Fruit fly (Drosophila melanogaster) whole organism, embryonic: ENCODE results near the gene yellow-e2.

Source experiments
- CG10462 ChIP-seq: fragments of 200-800 bp; sonication (Bioruptor generic); optimal IDR thresholded peaks from 2 replicates; lab custom pipeline; 2016; ENCODE audit warnings: missing biosample characterization, missing genetic modification characterization
- CG11093 ChIP-seq: fragments of 200-800 bp; sonication (Bioruptor generic); IDR thresholded peaks from 3 replicates; pipeline ENCODE4 v1.3.6; 2022; ENCODE audit warnings: missing biosample characterization, missing genetic modification characterization
- CG1233 ChIP-seq: fragments of 200-800 bp; sonication (Bioruptor generic); optimal IDR thresholded peaks from 4 replicates; lab custom pipeline; 2018; ENCODE audit warnings: missing biosample characterization, mild to moderate bottlenecking, missing genetic modification characterization
- CG12659 ChIP-seq: fragments of 200-800 bp; sonication (Bioruptor generic); optimal IDR thresholded peaks from 3 replicates; lab custom pipeline; 2017; ENCODE audit warnings: mild to moderate bottlenecking, missing biosample characterization, missing genetic modification reagents, missing genetic modification characterization
- CG13624 ChIP-seq: fragments of 200-800 bp; sonication (Bioruptor generic); optimal IDR thresholded peaks from 2 replicates; lab custom pipeline; 2016; ENCODE audit warnings: missing biosample characterization, missing genetic modification characterization
- CG14710 ChIP-seq: fragments of 200-800 bp; sonication (Bioruptor generic); optimal IDR thresholded peaks from 3 replicates; lab custom pipeline; 2019; ENCODE audit warnings: missing biosample characterization, mild to moderate bottlenecking, missing genetic modification characterization, moderate library complexity
- CG1529 ChIP-seq: fragments of 200-800 bp; sonication (Bioruptor generic); optimal IDR thresholded peaks from 3 replicates; lab custom pipeline; 2018; ENCODE audit warnings: missing biosample characterization, missing genetic modification characterization
- CG18599 ChIP-seq: fragments of 200-800 bp; sonication (Bioruptor generic); optimal IDR thresholded peaks from 3 replicates; lab custom pipeline; 2017; ENCODE audit warnings: missing biosample characterization, missing genetic modification characterization, mild to moderate bottlenecking, moderate library complexity, missing genetic modification reagents
- CG2116 ChIP-seq: fragments of 200-800 bp; sonication (Bioruptor generic); optimal IDR thresholded peaks from 3 replicates; lab custom pipeline; 2018; ENCODE audit warnings: missing biosample characterization, mild to moderate bottlenecking, missing genetic modification characterization
- CG2712 ChIP-seq: fragments of 200-800 bp; optimal IDR thresholded peaks from 3 replicates; lab custom pipeline; 2019; ENCODE audit warnings: missing biosample characterization, mild to moderate bottlenecking, missing genetic modification characterization, moderate library complexity
- CG31365 ChIP-seq: fragments of 200-800 bp; sonication (Bioruptor generic); optimal IDR thresholded peaks from 2 replicates; lab custom pipeline; 2018; ENCODE audit warnings: missing biosample characterization, mild to moderate bottlenecking, missing genetic modification characterization
- CG31388 ChIP-seq: fragments of 200-800 bp; sonication (Bioruptor generic); optimal IDR thresholded peaks from 2 replicates; lab custom pipeline; 2016; ENCODE audit warnings: missing biosample characterization, missing genetic modification characterization
- CG33557 ChIP-seq: fragments of 200-800 bp; sonication (Bioruptor generic); optimal IDR thresholded peaks from 2 replicates; lab custom pipeline; 2019; ENCODE audit warnings: missing biosample characterization, mild to moderate bottlenecking, missing genetic modification characterization, moderate library complexity
- CG34376 ChIP-seq: fragments of 200-800 bp; sonication (Bioruptor generic); optimal IDR thresholded peaks from 2 replicates; lab custom pipeline; 2018; ENCODE audit warnings: missing biosample characterization, mild to moderate bottlenecking, missing genetic modification characterization
- CG9609 ChIP-seq: fragments of 200-800 bp; sonication (Bioruptor generic); optimal IDR thresholded peaks from 3 replicates; lab custom pipeline; 2016; ENCODE audit warnings: missing biosample characterization, missing genetic modification characterization
- Dek ChIP-seq: fragments of 200-800 bp; sonication (Bioruptor generic); optimal IDR thresholded peaks from 3 replicates; lab custom pipeline; 2019; ENCODE audit warnings: missing biosample characterization, mild to moderate bottlenecking, missing genetic modification characterization, moderate library complexity
- GATAe ChIP-seq: fragments of 200-800 bp; sonication (Bioruptor generic); conservative IDR thresholded peaks from 2 replicates; pipeline ENCODE4 v1.3.6; 2022; ENCODE audit warnings: missing biosample characterization, missing genetic modification characterization
- HLH3B ChIP-seq: fragments of 200-800 bp; sonication (Bioruptor generic); IDR thresholded peaks from 2 replicates; pipeline ENCODE4 v1.3.6; 2022; ENCODE audit warnings: missing biosample characterization, missing genetic modification characterization
- NfI ChIP-seq: fragments of 200-800 bp; sonication (Bioruptor generic); optimal IDR thresholded peaks from 3 replicates; lab custom pipeline; 2018; ENCODE audit warnings: missing biosample characterization, mild to moderate bottlenecking, missing genetic modification characterization, moderate library complexity
- Oli ChIP-seq: fragments of 200-800 bp; sonication (Bioruptor generic); optimal IDR thresholded peaks from 2 replicates; lab custom pipeline; 2018; ENCODE audit warnings: missing biosample characterization, mild to moderate bottlenecking, missing genetic modification characterization, moderate library complexity
- Rx ChIP-seq: fragments of 200-800 bp; sonication (Bioruptor generic); IDR thresholded peaks from 2 replicates; pipeline ENCODE4 v1.3.6; 2022; ENCODE audit warnings: missing biosample characterization, missing genetic modification characterization
- Spps ChIP-seq: fragments of 200-800 bp; sonication (Bioruptor generic); optimal IDR thresholded peaks from 2 replicates; lab custom pipeline; 2018; ENCODE audit warnings: missing biosample characterization, mild to moderate bottlenecking, missing genetic modification characterization
- Ssrp ChIP-seq: fragments of 200-800 bp; sonication (Bioruptor generic); optimal IDR thresholded peaks from 2 replicates; lab custom pipeline; 2018; ENCODE audit warnings: missing biosample characterization, mild to moderate bottlenecking, missing genetic modification characterization, moderate library complexity
- ase ChIP-seq: fragments of 200-800 bp; sonication (Bioruptor generic); IDR thresholded peaks from 3 replicates; pipeline ENCODE4 v1.3.6; 2022; ENCODE audit warnings: missing biosample characterization, missing genetic modification characterization
- ash1 ChIP-seq: fragments of 200-800 bp; sonication (Bioruptor generic); optimal IDR thresholded peaks from 2 replicates; lab custom pipeline; 2018; ENCODE audit warnings: missing biosample characterization, mild to moderate bottlenecking, missing genetic modification characterization
- corto ChIP-seq: fragments of 200-800 bp; sonication (Bioruptor generic); optimal IDR thresholded peaks from 2 replicates; lab custom pipeline; 2016; ENCODE audit warnings: missing biosample characterization, mild to moderate bottlenecking, missing genetic modification characterization, moderate library complexity
- dmrt99B ChIP-seq: fragments of 200-800 bp; sonication (Bioruptor generic); optimal IDR thresholded peaks from 2 replicates; lab custom pipeline; 2018; ENCODE audit warnings: missing biosample characterization, mild to moderate bottlenecking, missing genetic modification characterization, moderate library complexity
- fd64A ChIP-seq: fragments of 200-800 bp; sonication (Bioruptor generic); optimal IDR thresholded peaks from 3 replicates; lab custom pipeline; 2018; ENCODE audit warnings: missing biosample characterization, mild to moderate bottlenecking, missing genetic modification characterization
- gcm2 ChIP-seq: fragments of 200-800 bp; sonication (Bioruptor generic); optimal IDR thresholded peaks from 2 replicates; lab custom pipeline; 2016; ENCODE audit warnings: missing biosample characterization, missing genetic modification characterization
- hth ChIP-seq: fragments of >200 bp; optimal IDR thresholded peaks from 2 replicates; lab custom pipeline; 2017; ENCODE audit warnings: inconsistent platforms
- insv ChIP-seq, 2 experiments: fragments of 200-800 bp; sonication (Bioruptor generic); optimal IDR thresholded peaks; 3 replicates each; lab custom pipeline; 2016 to 2018; ENCODE audit warnings: missing biosample characterization in 2 of 2, missing genetic modification characterization in 2 of 2
- jigr1 ChIP-seq: fragments of 200-800 bp; sonication (Bioruptor generic); IDR thresholded peaks from 3 replicates; pipeline ENCODE4 v1.3.6; 2022; ENCODE audit warnings: missing biosample characterization, missing genetic modification characterization
- jing ChIP-seq: fragments of 200-800 bp; sonication (Bioruptor generic); optimal IDR thresholded peaks from 2 replicates; lab custom pipeline; 2018; ENCODE audit warnings: missing biosample characterization, mild to moderate bottlenecking, missing genetic modification characterization
- klu ChIP-seq: fragments of 200-800 bp; sonication (Bioruptor generic); IDR thresholded peaks from 2 replicates; pipeline ENCODE4 v1.3.6; 2022; ENCODE audit warnings: missing biosample characterization, missing genetic modification characterization
- kni ChIP-seq: fragments of 200-800 bp; sonication (Bioruptor generic); optimal IDR thresholded peaks from 3 replicates; lab custom pipeline; 2017; ENCODE audit warnings: mild to moderate bottlenecking, missing biosample characterization, missing genetic modification reagents, missing genetic modification characterization
- lmd ChIP-seq: fragments of 200-800 bp; sonication (Bioruptor generic); IDR thresholded peaks from 2 replicates; pipeline ENCODE4 v1.3.6; 2022; ENCODE audit warnings: missing biosample characterization, missing genetic modification characterization
- lov ChIP-seq, 2 experiments: fragments of 200-800 bp in 1 of 2; fragments of >200 bp in 1 of 2; sonication (Bioruptor generic) in 1 of 2; IDR thresholded peaks in 1 of 2; optimal IDR thresholded peaks in 1 of 2; 2 replicates in 1 of 2; 3 replicates in 1 of 2; pipeline versions ENCODE4 v1.3.6 to Lab custom; 2017 to 2022; ENCODE audit warnings: missing biosample characterization in 1 of 2, missing genetic modification characterization in 1 of 2
- org-1 ChIP-seq: fragments of 200-800 bp; sonication (Bioruptor generic); optimal IDR thresholded peaks from 2 replicates; lab custom pipeline; 2017; ENCODE audit warnings: missing biosample characterization, missing genetic modification characterization
- prd ChIP-seq, 3 experiments: fragments of >200 bp in 2 of 3; fragments of 200-800 bp in 1 of 3; sonication (Bioruptor generic) in 1 of 3; optimal IDR thresholded peaks in 2 of 3; IDR thresholded peaks in 1 of 3; 2 replicates in 2 of 3; 3 replicates in 1 of 3; pipeline versions ENCODE4 v1.3.6 to Lab custom; 2017 to 2022; ENCODE audit warnings: missing biosample characterization in 1 of 3, missing genetic modification characterization in 1 of 3
- scrt ChIP-seq: fragments of 200-800 bp; sonication (Bioruptor generic); optimal IDR thresholded peaks from 2 replicates; lab custom pipeline; 2018; ENCODE audit warnings: missing biosample characterization, mild to moderate bottlenecking, missing genetic modification characterization, moderate library complexity
- sens-2 ChIP-seq: fragments of 200-800 bp; sonication (Bioruptor generic); IDR thresholded peaks from 2 replicates; pipeline ENCODE4 v1.3.6; 2022; ENCODE audit warnings: missing biosample characterization, missing genetic modification characterization
- seq ChIP-seq: fragments of 200-800 bp; sonication (Bioruptor generic); IDR thresholded peaks from 2 replicates; pipeline ENCODE4 v1.3.6; 2022; ENCODE audit warnings: missing biosample characterization, missing genetic modification characterization
- stc ChIP-seq: fragments of 200-800 bp; sonication (Bioruptor generic); IDR thresholded peaks from 2 replicates; pipeline ENCODE4 v1.3.6; 2022; ENCODE audit warnings: missing biosample characterization, missing genetic modification characterization
- sug ChIP-seq: fragments of 200-800 bp; optimal IDR thresholded peaks from 2 replicates; lab custom pipeline; 2019; ENCODE audit warnings: missing biosample characterization, mild to moderate bottlenecking, missing genetic modification characterization, moderate library complexity
- tgo ChIP-seq: fragments of 200-800 bp; sonication (Bioruptor generic); IDR thresholded peaks from 3 replicates; pipeline ENCODE4 v1.3.6; 2022; ENCODE audit warnings: missing biosample characterization, missing genetic modification characterization
- tna ChIP-seq: fragments of 200-800 bp; sonication (Bioruptor generic); IDR thresholded peaks from 2 replicates; pipeline ENCODE4 v1.3.6; 2022; ENCODE audit warnings: missing biosample characterization, missing genetic modification characterization; ENCODE audit not compliant: partially characterized antibody
- vvl ChIP-seq: fragments of 200-800 bp; sonication (Bioruptor generic); IDR thresholded peaks from 2 replicates; pipeline ENCODE4 v1.3.6; 2022; ENCODE audit warnings: missing biosample characterization, missing genetic modification characterization
- wor ChIP-seq: fragments of 200-800 bp; sonication (Bioruptor generic); IDR thresholded peaks from 2 replicates; pipeline ENCODE4 v1.3.6; 2022; ENCODE audit warnings: missing biosample characterization, missing genetic modification characterization
- zfh1 ChIP-seq: fragments of 200-800 bp; sonication (Bioruptor generic); IDR thresholded peaks from 3 replicates; pipeline ENCODE4 v1.3.6; 2022; ENCODE audit warnings: missing biosample characterization, missing genetic modification characterization

yellow-e2 gene

DNA sequence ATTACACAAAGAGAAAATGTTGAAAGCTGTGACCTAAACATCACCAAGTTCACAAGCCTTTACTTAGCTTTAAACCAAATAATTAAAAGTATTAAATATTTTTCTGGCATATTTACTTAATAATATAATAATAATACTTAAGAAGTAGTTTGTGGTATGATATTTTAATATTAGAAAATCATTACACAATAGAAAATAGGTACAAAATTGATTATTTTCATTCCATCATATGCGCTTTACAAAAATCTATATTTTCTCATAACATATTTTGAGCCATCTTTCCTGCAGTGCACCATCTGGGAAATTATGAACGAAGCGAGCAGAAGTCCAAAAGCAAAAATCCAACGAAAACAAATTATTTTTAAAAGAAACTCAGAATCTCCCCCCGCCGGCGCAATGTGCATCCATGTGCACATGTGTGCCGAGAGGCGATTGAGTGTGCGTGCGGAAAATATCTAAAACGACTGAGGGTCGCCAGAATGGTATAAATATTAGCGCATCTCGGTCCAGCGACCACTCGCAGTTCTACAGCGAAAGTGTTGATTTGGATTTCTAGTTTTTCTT is 18.8 kb upstream of the yellow-e2 start, which contains the start of gene Act87E (continued):
- TF ChIP-seq CG12659 (GFP tag; lab: Kevin White, UChicago), result peak; percentile 72
- peak; percentile 9 for TF ChIP-seq CG1233 (GFP tag; lab: Kevin White, UChicago)
- no peak for TF ChIP-seq jing (GFP tag; lab: Kevin White, UChicago)
- no peak for TF ChIP-seq gcm2 (GFP tag; lab: Kevin White, UChicago)
- TF ChIP-seq tgo, result peak; percentile 44; the same call in 1 of the 3 replicates
- 0 out of 2 replicates have a peak, but pooled peaks have one; percentile 23 for TF ChIP-seq HLH3B
- TF ChIP-seq Dek (tag; lab: Kevin White, UChicago), result peak; percentile 52
- TF ChIP-seq wor (GFP tag; lab: Robert Waterston, UW), result peak; percentile 15; the same call in 1 of the 2 replicates
- no peak for TF ChIP-seq jigr1 (GFP tag; lab: Robert Waterston, UW)
- peak; percentile 42 for TF ChIP-seq CG1529 (GFP tag; lab: Kevin White, UChicago)
- no peak for TF ChIP-seq CG34376 (GFP tag; lab: Kevin White, UChicago)
- TF ChIP-seq prd (optimal IDR thresholded peaks at IDR 0.05; lab: Kevin White, UChicago), result no peak
- TF ChIP-seq prd (GFP tag; IDR thresholded peaks at IDR 0.05; lab: Robert Waterston, UW), result peak; percentile 49; the same call in 1 of the 3 replicates
- no peak for TF ChIP-seq hth (lab: Kevin White, UChicago)
- peak; percentile 23 for TF ChIP-seq NfI (GFP tag; lab: Kevin White, UChicago)
- TF ChIP-seq CG18599 (GFP tag; lab: Kevin White, UChicago), result peak; percentile 16
- TF ChIP-seq insv (GFP tag; optimal IDR thresholded peaks at IDR 0.05; lab: Kevin White, UChicago), result no peak
- no peak for TF ChIP-seq fd64A (GFP tag; lab: Kevin White, UChicago)
- TF ChIP-seq klu (GFP tag; lab: Robert Waterston, UW), result no peak
- peak; percentile 69 for TF ChIP-seq CG33557 (GFP tag; lab: Kevin White, UChicago)
- TF ChIP-seq seq (GFP tag; lab: Robert Waterston, UW), result no peak
- TF ChIP-seq tna (GFP tag; lab: Robert Waterston, UW), result no peak
- TF ChIP-seq scrt (GFP tag; lab: Kevin White, UChicago), result peak; percentile 35
- TF ChIP-seq sens-2 (GFP tag; lab: Robert Waterston, UW), result no peak
- TF ChIP-seq ash1 (GFP tag; lab: Kevin White, UChicago), result no peak
- no peak for TF ChIP-seq kni (GFP tag; lab: Kevin White, UChicago)
- peak; percentile 78 for TF ChIP-seq Ssrp
- TF ChIP-seq org-1 (GFP tag; lab: Kevin White, UChicago), result peak; percentile 55
- TF ChIP-seq lov (optimal IDR thresholded peaks at IDR 0.05; lab: Kevin White, UChicago), result no peak
- no peak for TF ChIP-seq lov (GFP tag; IDR thresholded peaks at IDR 0.05; lab: Robert Waterston, UW)
- peak; percentile 78 for TF ChIP-seq dmrt99B (tag; lab: Kevin White, UChicago)
- TF ChIP-seq CG2712 (tag; lab: Kevin White, UChicago), result peak; percentile 87
- TF ChIP-seq Spps, result peak; percentile 41
- TF ChIP-seq CG10462 (GFP tag; lab: Kevin White, UChicago), result no peak
- TF ChIP-seq stc (GFP tag; lab: Robert Waterston, UW), result peak; percentile 58
- TF ChIP-seq lmd, result peak; percentile 61
- TF ChIP-seq CG14710 (tag; lab: Kevin White, UChicago), result peak; percentile 84
- TF ChIP-seq Rx (GFP tag; lab: Robert Waterston, UW), result no peak
- 0 out of 3 replicates have a peak, but pooled peaks have one; percentile 29 for TF ChIP-seq CG11093 (GFP tag; lab: Robert Waterston, UW)
- 0 out of 2 replicates have a peak, but pooled peaks have one; percentile 15 for TF ChIP-seq vvl (GFP tag; lab: Robert Waterston, UW)
- TF ChIP-seq Oli (tag; lab: Kevin White, UChicago), result peak; percentile 75
- TF ChIP-seq CG31388 (GFP tag; lab: Kevin White, UChicago), result peak; percentile 6
- no peak for TF ChIP-seq CG13624 (GFP tag; lab: Kevin White, UChicago)
- no peak for TF ChIP-seq zfh1
- no peak for TF ChIP-seq ase (GFP tag; lab: Robert Waterston, UW)
- TF ChIP-seq GATAe, result no peak
- TF ChIP-seq CG9609 (GFP tag; lab: Kevin White, UChicago), result no peak
- peak; percentile 47 for TF ChIP-seq sug
- TF ChIP-seq CG2116 (GFP tag; lab: Kevin White, UChicago), result peak; percentile 7
- no peak for TF ChIP-seq CG31365 (tag; lab: Kevin White, UChicago)
- no peak for TF ChIP-seq corto
